Fruit fly (Drosophila melanogaster) whole organism, embryonic: ENCODE data around the gene NdufV3.

Source experiments
- BEAF-32 ChIP-seq: fragments of 200-800 bp; sonication (Bioruptor generic); optimal IDR thresholded peaks from 3 replicates; lab custom pipeline; 2017; ENCODE audit warnings: missing biosample characterization, missing genetic modification characterization, mild to moderate bottlenecking, moderate library complexity, missing genetic modification reagents
- C15 ChIP-seq: fragments of 200-800 bp; sonication (Bioruptor generic); IDR thresholded peaks from 3 replicates; pipeline ENCODE4 v1.3.6; 2022; ENCODE audit warnings: missing biosample characterization, missing genetic modification characterization
- CG10366 ChIP-seq: fragments of 200-800 bp; sonication (Bioruptor generic); IDR thresholded peaks from 2 replicates; pipeline ENCODE4 v1.3.6; 2022; ENCODE audit warnings: missing biosample characterization, missing genetic modification characterization
- CG13296 ChIP-seq: fragments of 200-800 bp; sonication (Bioruptor generic); optimal IDR thresholded peaks from 3 replicates; lab custom pipeline; 2018; ENCODE audit warnings: missing biosample characterization, mild to moderate bottlenecking, missing genetic modification characterization
- CG13424 ChIP-seq: fragments of 200-800 bp; sonication (Bioruptor generic); optimal IDR thresholded peaks from 2 replicates; lab custom pipeline; 2019; ENCODE audit warnings: missing biosample characterization, mild to moderate bottlenecking, missing genetic modification characterization, moderate library complexity
- CG14860 ChIP-seq: fragments of 200-800 bp; sonication (Bioruptor generic); IDR thresholded peaks from 3 replicates; pipeline ENCODE4 v1.3.6; 2022; ENCODE audit warnings: missing biosample characterization, missing genetic modification characterization; ENCODE audit not compliant: partially characterized antibody
- CG1602 ChIP-seq: fragments of 200-800 bp; sonication (Bioruptor generic); optimal IDR thresholded peaks from 3 replicates; lab custom pipeline; 2016; ENCODE audit warnings: missing biosample characterization, missing genetic modification characterization
- CG16813 ChIP-seq: fragments of 200-800 bp; sonication (Bioruptor generic); IDR thresholded peaks from 3 replicates; pipeline ENCODE4 v1.3.6; 2022; ENCODE audit warnings: missing biosample characterization, missing genetic modification characterization; ENCODE audit not compliant: partially characterized antibody
- CG17829 ChIP-seq: fragments of 200-800 bp; optimal IDR thresholded peaks from 2 replicates; lab custom pipeline; 2019; ENCODE audit warnings: missing biosample characterization, mild to moderate bottlenecking, missing genetic modification characterization, moderate library complexity
- CG18476 ChIP-seq: fragments of 200-800 bp; sonication (Bioruptor generic); optimal IDR thresholded peaks from 2 replicates; lab custom pipeline; 2016; ENCODE audit warnings: missing biosample characterization, mild to moderate bottlenecking, missing genetic modification characterization
- CG2116 ChIP-seq: fragments of 200-800 bp; sonication (Bioruptor generic); optimal IDR thresholded peaks from 3 replicates; lab custom pipeline; 2018; ENCODE audit warnings: missing biosample characterization, mild to moderate bottlenecking, missing genetic modification characterization
- CG31224 ChIP-seq: fragments of 200-800 bp; sonication (Bioruptor generic); IDR thresholded peaks from 2 replicates; pipeline ENCODE4 v1.3.6; 2022; ENCODE audit warnings: missing biosample characterization, missing genetic modification characterization
- CG31388 ChIP-seq: fragments of 200-800 bp; sonication (Bioruptor generic); optimal IDR thresholded peaks from 2 replicates; lab custom pipeline; 2016; ENCODE audit warnings: missing biosample characterization, missing genetic modification characterization
- CG4424 ChIP-seq: fragments of 200-800 bp; sonication (Bioruptor generic); optimal IDR thresholded peaks from 3 replicates; lab custom pipeline; 2016; ENCODE audit warnings: missing biosample characterization, missing genetic modification characterization
- CG6689 ChIP-seq: fragments of 200-800 bp; sonication (Bioruptor generic); IDR thresholded peaks from 2 replicates; pipeline ENCODE4 v1.3.6; 2022; ENCODE audit warnings: missing biosample characterization, missing genetic modification characterization
- CG6813 ChIP-seq: fragments of 200-800 bp; sonication (Bioruptor generic); optimal IDR thresholded peaks from 2 replicates; lab custom pipeline; 2017; ENCODE audit warnings: missing biosample characterization, missing genetic modification characterization, mild to moderate bottlenecking, moderate library complexity, missing genetic modification reagents
- CG7786 ChIP-seq: fragments of 200-800 bp; sonication (Bioruptor generic); optimal IDR thresholded peaks from 2 replicates; lab custom pipeline; 2016; ENCODE audit warnings: missing biosample characterization, missing genetic modification characterization
- CG8924 ChIP-seq: fragments of 200-800 bp; optimal IDR thresholded peaks from 3 replicates; lab custom pipeline; 2019; ENCODE audit warnings: missing biosample characterization, mild to moderate bottlenecking, missing genetic modification characterization, moderate library complexity
- CG9876 ChIP-seq: fragments of 200-800 bp; sonication (Bioruptor generic); optimal IDR thresholded peaks from 2 replicates; lab custom pipeline; 2016; ENCODE audit warnings: missing biosample characterization, missing genetic modification characterization
- CG9932 ChIP-seq: fragments of 200-800 bp; sonication (Bioruptor generic); IDR thresholded peaks from 2 replicates; pipeline ENCODE4 v1.3.6; 2022; ENCODE audit warnings: missing biosample characterization, missing genetic modification characterization
- Fer3 ChIP-seq: fragments of 200-800 bp; sonication (Bioruptor generic); optimal IDR thresholded peaks from 2 replicates; lab custom pipeline; 2018; ENCODE audit warnings: missing biosample characterization, mild to moderate bottlenecking, missing genetic modification characterization, moderate library complexity
- Hey ChIP-seq: fragments of 200-800 bp; sonication (Bioruptor generic); optimal IDR thresholded peaks from 3 replicates; lab custom pipeline; 2018; ENCODE audit warnings: missing biosample characterization, mild to moderate bottlenecking, missing genetic modification characterization
- Hmx ChIP-seq: fragments of 200-800 bp; sonication (Bioruptor generic); optimal IDR thresholded peaks from 2 replicates; lab custom pipeline; 2016; ENCODE audit warnings: missing biosample characterization, missing genetic modification characterization
- Hsf ChIP-seq: fragments of 200-800 bp; sonication (Bioruptor generic); optimal IDR thresholded peaks from 3 replicates; lab custom pipeline; 2016; ENCODE audit warnings: missing biosample characterization, missing genetic modification characterization
- Mad ChIP-seq: fragments of 200-800 bp; sonication (Bioruptor generic); optimal IDR thresholded peaks from 2 replicates; lab custom pipeline; 2016; ENCODE audit warnings: missing biosample characterization, missing genetic modification characterization
- Max ChIP-seq: fragments of 200-800 bp; sonication (Bioruptor generic); optimal IDR thresholded peaks from 2 replicates; lab custom pipeline; 2016; ENCODE audit warnings: missing biosample characterization, mild to moderate bottlenecking, missing genetic modification characterization
- Nf-YC ChIP-seq: fragments of 200-800 bp; optimal IDR thresholded peaks from 3 replicates; lab custom pipeline; 2019; ENCODE audit warnings: missing biosample characterization, mild to moderate bottlenecking, missing genetic modification characterization, moderate library complexity
- YL-1 ChIP-seq: fragments of 200-800 bp; sonication (Bioruptor generic); optimal IDR thresholded peaks from 3 replicates; lab custom pipeline; 2017; ENCODE audit warnings: missing biosample characterization, mild to moderate bottlenecking, missing genetic modification characterization
- aop ChIP-seq: fragments of 200-800 bp; sonication (Bioruptor generic); IDR thresholded peaks from 2 replicates; pipeline ENCODE4 v1.3.6; 2022; ENCODE audit warnings: missing biosample characterization, missing genetic modification characterization
- br ChIP-seq: fragments of >200 bp; optimal IDR thresholded peaks from 2 replicates; lab custom pipeline; 2017
- chm ChIP-seq: fragments of 200-800 bp; sonication (Bioruptor generic); IDR thresholded peaks from 2 replicates; pipeline ENCODE4 v1.3.6; 2022; ENCODE audit warnings: missing biosample characterization, missing genetic modification characterization
- chn ChIP-seq: fragments of 200-800 bp; sonication (Bioruptor generic); optimal IDR thresholded peaks from 2 replicates; lab custom pipeline; 2016; ENCODE audit warnings: missing biosample characterization, missing genetic modification characterization
- croc ChIP-seq: fragments of 200-800 bp; sonication (Bioruptor generic); conservative IDR thresholded peaks from 3 replicates; pipeline ENCODE4 v1.3.6; 2022; ENCODE audit warnings: missing biosample characterization, missing genetic modification characterization
- da ChIP-seq: fragments of 200-800 bp; sonication (Bioruptor generic); optimal IDR thresholded peaks from 2 replicates; lab custom pipeline; 2016; ENCODE audit warnings: missing biosample characterization, missing genetic modification characterization
- disco-r ChIP-seq: fragments of 200-800 bp; sonication (Bioruptor generic); optimal IDR thresholded peaks from 2 replicates; lab custom pipeline; 2016; ENCODE audit warnings: missing biosample characterization, missing genetic modification characterization
- emc ChIP-seq: fragments of 200-800 bp; sonication (Bioruptor generic); optimal IDR thresholded peaks from 2 replicates; lab custom pipeline; 2016; ENCODE audit warnings: missing biosample characterization, missing genetic modification characterization
- gcm2 ChIP-seq: fragments of 200-800 bp; sonication (Bioruptor generic); optimal IDR thresholded peaks from 2 replicates; lab custom pipeline; 2016; ENCODE audit warnings: missing biosample characterization, missing genetic modification characterization
- gfzf ChIP-seq: fragments of 200-800 bp; sonication (Bioruptor generic); optimal IDR thresholded peaks from 2 replicates; lab custom pipeline; 2016; ENCODE audit warnings: missing biosample characterization, mild to moderate bottlenecking, missing genetic modification characterization, moderate library complexity
- klu ChIP-seq: fragments of 200-800 bp; sonication (Bioruptor generic); IDR thresholded peaks from 2 replicates; pipeline ENCODE4 v1.3.6; 2022; ENCODE audit warnings: missing biosample characterization, missing genetic modification characterization
- kni ChIP-seq: fragments of 200-800 bp; sonication (Bioruptor generic); optimal IDR thresholded peaks from 3 replicates; lab custom pipeline; 2017; ENCODE audit warnings: mild to moderate bottlenecking, missing biosample characterization, missing genetic modification reagents, missing genetic modification characterization
- lmd ChIP-seq: fragments of 200-800 bp; sonication (Bioruptor generic); IDR thresholded peaks from 2 replicates; pipeline ENCODE4 v1.3.6; 2022; ENCODE audit warnings: missing biosample characterization, missing genetic modification characterization
- mirr ChIP-seq: fragments of 200-800 bp; sonication (Bioruptor generic); optimal IDR thresholded peaks from 3 replicates; lab custom pipeline; 2018; ENCODE audit warnings: missing biosample characterization, mild to moderate bottlenecking, missing genetic modification characterization
- pum ChIP-seq: fragments of 200-800 bp; sonication (Bioruptor generic); optimal IDR thresholded peaks from 2 replicates; lab custom pipeline; 2016; ENCODE audit warnings: missing biosample characterization, missing genetic modification characterization
- rib ChIP-seq: fragments of 200-800 bp; sonication (Bioruptor generic); IDR thresholded peaks from 2 replicates; pipeline ENCODE4 v1.3.6; 2022; ENCODE audit warnings: missing biosample characterization, missing genetic modification characterization
- sd ChIP-seq: fragments of 200-800 bp; sonication (Bioruptor generic); optimal IDR thresholded peaks from 3 replicates; lab custom pipeline; 2018; ENCODE audit warnings: missing biosample characterization, mild to moderate bottlenecking, missing genetic modification characterization, moderate library complexity
- sna ChIP-seq: fragments of 200-800 bp; sonication (Bioruptor generic); IDR thresholded peaks from 2 replicates; pipeline ENCODE4 v1.3.6; 2022; ENCODE audit warnings: missing biosample characterization, missing genetic modification characterization; ENCODE audit not compliant: partially characterized antibody
- sqz ChIP-seq: fragments of 200-800 bp; sonication (Bioruptor generic); optimal IDR thresholded peaks from 3 replicates; lab custom pipeline; 2018; ENCODE audit warnings: missing biosample characterization, mild to moderate bottlenecking, missing genetic modification characterization
- tio ChIP-seq: fragments of 200-800 bp; sonication (Bioruptor generic); optimal IDR thresholded peaks from 2 replicates; lab custom pipeline; 2017; ENCODE audit warnings: missing biosample characterization, missing genetic modification characterization, inconsistent platforms
- unc-4 ChIP-seq: fragments of 200-800 bp; sonication (Bioruptor generic); IDR thresholded peaks from 2 replicates; pipeline ENCODE4 v1.3.6; 2022; ENCODE audit warnings: missing biosample characterization, missing genetic modification characterization; ENCODE audit not compliant: partially characterized antibody
- unpg ChIP-seq: fragments of 200-800 bp; sonication (Bioruptor generic); optimal IDR thresholded peaks from 3 replicates; lab custom pipeline; 2018; ENCODE audit warnings: missing biosample characterization, mild to moderate bottlenecking, missing genetic modification characterization, moderate library complexity

NdufV3 gene

dm6 chrX:11338047-11338747 is 11.6 kb upstream of the NdufV3 start (continued):
- TF ChIP-seq tio (GFP tag; lab: Kevin White, UChicago) (no peak), Hmx (GFP tag; lab: Kevin White, UChicago) (no peak), CG17829 (peak; percentile 64), pum (GFP tag; lab: Kevin White, UChicago) (peak; percentile 75), Fer3 (tag; lab: Kevin White, UChicago) (peak; percentile 49), mirr (GFP tag; lab: Kevin White, UChicago) (peak; percentile 29), croc (GFP tag; lab: Robert Waterston, UW) (peak; percentile 47; the same call in 1 of the 3 replicates), klu (GFP tag; lab: Robert Waterston, UW) (0 out of 2 replicates have a peak, but pooled peaks have one; percentile 16), YL-1 (GFP tag; lab: Kevin White, UChicago) (no peak), CG14860 (GFP tag; lab: Robert Waterston, UW) (no peak), rib (no peak), CG4424 (GFP tag; lab: Kevin White, UChicago) (peak; percentile 73), CG9932 (GFP tag; lab: Robert Waterston, UW) (no peak), CG31224 (GFP tag; lab: Robert Waterston, UW) (no peak), CG8924 (tag; lab: Kevin White, UChicago) (peak; percentile 69), sqz (GFP tag; lab: Kevin White, UChicago) (no peak), CG18476 (GFP tag; lab: Kevin White, UChicago) (peak; percentile 72), Hey (no peak), da (GFP tag; lab: Kevin White, UChicago) (no peak), unc-4 (GFP tag; lab: Robert Waterston, UW) (no peak), emc (GFP tag; lab: Kevin White, UChicago) (no peak), CG31388 (GFP tag; lab: Kevin White, UChicago) (no peak), CG1602 (GFP tag; lab: Kevin White, UChicago) (peak; percentile 64), gcm2 (GFP tag; lab: Kevin White, UChicago) (no peak), Hsf (GFP tag; lab: Kevin White, UChicago) (peak; percentile 73), BEAF-32 (GFP tag; lab: Kevin White, UChicago) (no peak), chn (GFP tag; lab: Kevin White, UChicago) (peak; percentile 65), aop (GFP tag; lab: Robert Waterston, UW) (no peak), disco-r (GFP tag; lab: Kevin White, UChicago) (peak; percentile 17), sd (tag; lab: Kevin White, UChicago) (no peak), br (lab: Kevin White, UChicago) (no peak), gfzf (GFP tag; lab: Kevin White, UChicago) (no peak), CG2116 (GFP tag; lab: Kevin White, UChicago) (peak; percentile 44), sna (GFP tag; lab: Robert Waterston, UW) (no peak), lmd (peak; percentile 65), CG16813 (GFP tag; lab: Robert Waterston, UW) (no peak), kni (GFP tag; lab: Kevin White, UChicago) (peak; percentile 39), chm (no peak), C15 (GFP tag; lab: Robert Waterston, UW) (no peak), CG6689 (GFP tag; lab: Robert Waterston, UW) (peak; percentile 74), CG7786 (GFP tag; lab: Kevin White, UChicago) (peak; percentile 73), CG13296 (peak; percentile 72), unpg (no peak), Mad (GFP tag; lab: Kevin White, UChicago) (peak; percentile 52), CG9876 (no peak), Nf-YC (no peak), CG6813 (GFP tag; lab: Kevin White, UChicago) (peak; percentile 66), CG13424 (tag; lab: Kevin White, UChicago) (peak; percentile 83), CG10366 (GFP tag; lab: Robert Waterston, UW) (no peak; the same call in 1 of the 2 replicates), Max (GFP tag; lab: Kevin White, UChicago) (peak; percentile 66)
